Worm (Caenorhabditis elegans): Measurements from ENCODE around the gene sqt-3.

ce11 chrV:12357632-12358031, 5.1 kb downstream of the sqt-3 start:
- TF ChIP-seq ceh-82 (tag; optimal IDR thresholded peaks at IDR 0.05) = no peak
- no peak for TF ChIP-seq lin-39 (tag; optimal IDR thresholded peaks at IDR 0.05)
- no peak for TF ChIP-seq nhr-6 (tag; optimal IDR thresholded peaks at IDR 0.05)

Measured in whole organism, L2 larva.